Worm (Caenorhabditis elegans) whole organism, young adult: Measurements from ENCODE around the gene laf-1.
A peak's percentile ranks its signal among the peaks of the same experiment; 100 is the strongest.

Experiments
- B0019.2 ChIP-seq: fragments of 200-800 bp; sonication (Bioruptor generic); conservative IDR thresholded peaks from 2 replicates; pipeline ENCODE4 v1.3.6; 2022; ENCODE audit warnings: missing genetic modification reagents, missing genetic modification characterization, missing compliant biosample characterization
- B0336.3 ChIP-seq: fragments of 200-800 bp; sonication (Bioruptor generic); IDR thresholded peaks from 2 replicates; pipeline ENCODE4 v1.3.6; 2022; ENCODE audit warnings: missing genetic modification characterization, missing compliant biosample characterization
- F22D6.2 ChIP-seq: sonication (generic microtip); optimal IDR thresholded peaks from 2 replicates; lab custom pipeline; 2016; ENCODE audit warnings: mild to moderate bottlenecking, missing genetic modification characterization, missing compliant biosample characterization
- F33H1.4 ChIP-seq: fragments of 200-800 bp; sonication (Bioruptor generic); IDR thresholded peaks from 2 replicates; pipeline ENCODE4 v1.3.6; 2022; ENCODE audit warnings: missing genetic modification reagents, missing genetic modification characterization, missing compliant biosample characterization
- F39B2.1 ChIP-seq: fragments of 200-800 bp; sonication (Bioruptor generic); IDR thresholded peaks from 2 replicates; pipeline ENCODE4 v1.3.6; 2022; ENCODE audit warnings: missing genetic modification reagents, missing genetic modification characterization, missing compliant biosample characterization
- F55B11.4 ChIP-seq: sonication (generic microtip); optimal IDR thresholded peaks from 2 replicates; lab custom pipeline; 2016; ENCODE audit warnings: missing compliant biosample characterization, missing genetic modification characterization, borderline replicate concordance; ENCODE audit not compliant: insufficient read depth
- K12H6.12 ChIP-seq: fragments of 200-800 bp; sonication (Bioruptor generic); optimal IDR thresholded peaks from 2 replicates; lab custom pipeline; 2018; ENCODE audit warnings: mild to moderate bottlenecking, missing genetic modification characterization, missing compliant biosample characterization
- T26A5.8 ChIP-seq: sonication (generic microtip); optimal IDR thresholded peaks from 2 replicates; lab custom pipeline; 2016; ENCODE audit warnings: missing genetic modification characterization, missing compliant biosample characterization
- Y53G8AR.9 ChIP-seq: fragments of 200-800 bp; sonication (Bioruptor generic); conservative IDR thresholded peaks from 2 replicates; pipeline ENCODE4 v1.3.6; 2022; ENCODE audit warnings: missing genetic modification reagents, missing genetic modification characterization, missing compliant biosample characterization
- Y67H2A.10 ChIP-seq: fragments of 200-800 bp; sonication (Bioruptor generic); conservative IDR thresholded peaks from 2 replicates; pipeline ENCODE4 v1.3.6; 2022; ENCODE audit warnings: missing genetic modification reagents, missing genetic modification characterization, missing compliant biosample characterization
- ama-1 ChIP-seq, 3 experiments: fragments of 150-350 bp in 1 of 3; sonication (generic microtip) in 2 of 3; optimal IDR thresholded peaks; 2 replicates each; lab custom pipeline; 2014 to 2018; ENCODE audit warnings: missing biosample characterization in 2 of 3, missing genetic modification characterization in 2 of 3, missing genetic modification reagents in 2 of 3
- aptf-3 ChIP-seq: fragments of 200-800 bp; sonication (Bioruptor generic); IDR thresholded peaks from 2 replicates; pipeline ENCODE4 v1.3.6; 2022; ENCODE audit warnings: missing genetic modification characterization, missing compliant biosample characterization
- athp-1 ChIP-seq: sonication (generic microtip); optimal IDR thresholded peaks from 2 replicates; lab custom pipeline; 2017; ENCODE audit warnings: mild to moderate bottlenecking, missing genetic modification characterization, missing compliant biosample characterization
- ceh-79 ChIP-seq: sonication (generic microtip); optimal IDR thresholded peaks from 2 replicates; lab custom pipeline; 2017; ENCODE audit warnings: mild to moderate bottlenecking, missing genetic modification characterization, missing compliant biosample characterization
- ceh-91 ChIP-seq: fragments of 200-800 bp; sonication (Bioruptor generic); IDR thresholded peaks from 2 replicates; pipeline ENCODE4 v1.3.6; 2022; ENCODE audit warnings: missing genetic modification reagents, missing genetic modification characterization, missing compliant biosample characterization
- dpff-1 ChIP-seq: sonication (generic microtip); optimal IDR thresholded peaks from 2 replicates; lab custom pipeline; 2017; ENCODE audit warnings: mild to moderate bottlenecking, missing genetic modification characterization, missing compliant biosample characterization
- dpl-1 ChIP-seq: fragments of 150-350 bp; optimal IDR thresholded peaks from 2 replicates; lab custom pipeline; 2014; ENCODE audit warnings: missing biosample characterization, missing genetic modification reagents, missing genetic modification characterization
- ets-4 ChIP-seq: fragments of 200-800 bp; sonication (Bioruptor generic); optimal IDR thresholded peaks from 2 replicates; lab custom pipeline; 2018; ENCODE audit warnings: mild to moderate bottlenecking, missing genetic modification characterization, missing compliant biosample characterization
- hlh-12 ChIP-seq: sonication (generic microtip); optimal IDR thresholded peaks from 2 replicates; lab custom pipeline; 2016; ENCODE audit warnings: missing genetic modification characterization, missing compliant biosample characterization
- hmg-1.2 ChIP-seq: fragments of 200-800 bp; sonication (Bioruptor generic); IDR thresholded peaks from 2 replicates; pipeline ENCODE4 v1.3.6; 2022; ENCODE audit warnings: missing genetic modification reagents, missing genetic modification characterization, missing compliant biosample characterization
- hrde-1 ChIP-seq: sonication (generic microtip); optimal IDR thresholded peaks from 2 replicates; lab custom pipeline; 2016; ENCODE audit warnings: missing genetic modification characterization, mild to moderate bottlenecking, missing compliant biosample characterization, moderate library complexity, missing genotype, missing genetic modification reagents, borderline replicate concordance
- hsf-1 ChIP-seq: fragments of 200-800 bp; sonication (Bioruptor generic); IDR thresholded peaks from 2 replicates; pipeline ENCODE4 v1.3.6; 2022; ENCODE audit warnings: missing genetic modification reagents, missing genetic modification characterization, missing compliant biosample characterization
- let-526 ChIP-seq: fragments of 200-800 bp; sonication (Bioruptor generic); IDR thresholded peaks from 2 replicates; pipeline ENCODE4 v1.3.6; 2022; ENCODE audit warnings: missing genetic modification reagents, missing genetic modification characterization, missing compliant biosample characterization
- lin-54 ChIP-seq: fragments of 200-800 bp; sonication (Bioruptor generic); optimal IDR thresholded peaks from 2 replicates; lab custom pipeline; 2018; ENCODE audit warnings: mild to moderate bottlenecking, missing genetic modification characterization, missing compliant biosample characterization
- lsl-1 ChIP-seq: fragments of 200-800 bp; sonication (Bioruptor generic); optimal IDR thresholded peaks from 2 replicates; lab custom pipeline; 2018; ENCODE audit warnings: mild to moderate bottlenecking, missing genetic modification characterization, moderate library complexity, missing compliant biosample characterization
- madf-6 ChIP-seq: fragments of 200-800 bp; sonication (Bioruptor generic); IDR thresholded peaks from 2 replicates; pipeline ENCODE4 v1.3.6; 2022; ENCODE audit warnings: missing genetic modification reagents, missing genetic modification characterization, missing compliant biosample characterization
- madf-8 ChIP-seq: fragments of 200-800 bp; sonication (Bioruptor generic); conservative IDR thresholded peaks from 2 replicates; pipeline ENCODE4 v1.3.6; 2022; ENCODE audit warnings: missing genetic modification reagents, missing genetic modification characterization, missing compliant biosample characterization
- mxl-1 ChIP-seq: sonication (generic microtip); optimal IDR thresholded peaks from 2 replicates; lab custom pipeline; 2016; ENCODE audit warnings: missing genetic modification characterization, missing compliant biosample characterization
- nfya-1 ChIP-seq: sonication (generic microtip); optimal IDR thresholded peaks from 2 replicates; lab custom pipeline; 2017; ENCODE audit warnings: antibody characterized with exemption, missing compliant biosample characterization, missing genetic modification characterization, borderline replicate concordance; ENCODE audit not compliant: insufficient read depth
- nfyb-1 ChIP-seq: fragments of 200-800 bp; sonication (Bioruptor generic); IDR thresholded peaks from 2 replicates; pipeline ENCODE4 v1.3.6; 2022; ENCODE audit warnings: missing genetic modification reagents, missing genetic modification characterization, missing compliant biosample characterization
- nhr-80 ChIP-seq: sonication (generic microtip); optimal IDR thresholded peaks from 2 replicates; lab custom pipeline; 2016; ENCODE audit warnings: missing genetic modification characterization, missing compliant biosample characterization
- snpc-3.4 ChIP-seq: sonication (generic microtip); optimal IDR thresholded peaks from 2 replicates; lab custom pipeline; 2017; ENCODE audit warnings: missing genetic modification characterization, mild to moderate bottlenecking, missing compliant biosample characterization, antibody characterized with exemption, moderate library complexity, missing genotype, missing genetic modification reagents
- snpc-4 ChIP-seq, 5 experiments: fragments of 150-350 bp in 1 of 5; sonication (generic microtip) in 4 of 5; optimal IDR thresholded peaks; 2 replicates each; lab custom pipeline; 2014 to 2018; ENCODE audit warnings: missing genetic modification characterization in 5 of 5, missing biosample characterization in 3 of 5, antibody characterized with exemption in 2 of 5, mild to moderate bottlenecking in 2 of 5, missing compliant biosample characterization in 2 of 5, missing genotype in 2 of 5, moderate library complexity in 2 of 5, missing genetic modification reagents in 1 of 5
- somi-1 ChIP-seq: fragments of 200-800 bp; sonication (Bioruptor generic); optimal IDR thresholded peaks from 2 replicates; lab custom pipeline; 2018; ENCODE audit warnings: mild to moderate bottlenecking, missing genetic modification characterization, missing compliant biosample characterization
- tbp1 ChIP-seq: fragments of 200-800 bp; sonication (Bioruptor generic); optimal IDR thresholded peaks from 2 replicates; lab custom pipeline; 2018; ENCODE audit warnings: mild to moderate bottlenecking, missing genetic modification characterization, missing compliant biosample characterization
- tlf-1 ChIP-seq: fragments of 200-800 bp; sonication (Bioruptor generic); optimal IDR thresholded peaks from 2 replicates; lab custom pipeline; 2018; ENCODE audit warnings: mild to moderate bottlenecking, missing genetic modification characterization, missing compliant biosample characterization
- unc-130 ChIP-seq: sonication (generic microtip); optimal IDR thresholded peaks from 2 replicates; lab custom pipeline; 2016; ENCODE audit warnings: missing genetic modification reagents, missing genetic modification characterization, missing compliant biosample characterization
- xnd-1 ChIP-seq: sonication (generic microtip); optimal IDR thresholded peaks from 2 replicates; lab custom pipeline; 2016; ENCODE audit warnings: missing genotype, missing genetic modification reagents, missing genetic modification characterization, missing compliant biosample characterization
- zfh-2 ChIP-seq: fragments of 200-800 bp; sonication (Bioruptor generic); conservative IDR thresholded peaks from 2 replicates; pipeline ENCODE4 v1.3.6; 2022; ENCODE audit warnings: missing genetic modification reagents, missing genetic modification characterization, missing compliant biosample characterization
- ztf-18 ChIP-seq: sonication (generic microtip); optimal IDR thresholded peaks from 2 replicates; lab custom pipeline; 2016; ENCODE audit warnings: missing genotype, mild to moderate bottlenecking, missing genetic modification characterization, missing compliant biosample characterization
- ztf-22 ChIP-seq: fragments of 200-800 bp; sonication (Bioruptor generic); optimal IDR thresholded peaks from 2 replicates; lab custom pipeline; 2018; ENCODE audit warnings: mild to moderate bottlenecking, missing genetic modification characterization, moderate library complexity, missing compliant biosample characterization
- ztf-6 ChIP-seq: fragments of 200-800 bp; sonication (Bioruptor generic); IDR thresholded peaks from 2 replicates; pipeline ENCODE4 v1.3.6; 2022; ENCODE audit warnings: missing genetic modification reagents, missing genetic modification characterization, missing compliant biosample characterization

The laf-1 gene

ce11 chrIII:2795442-2796023 lies 16.7 kb upstream of the laf-1 start (continued):
- TF ChIP-seq B0336.3 = peak; percentile 40; the same call in 1 of the 2 replicates
- TF ChIP-seq hmg-1.2 = peak; percentile 76

ce11 chrIII:2794057-2794456 lies 15.2 kb upstream of the laf-1 start:
- no peak for TF ChIP-seq madf-8 (GFP tag; lab: Robert Waterston, UW)
- TF ChIP-seq madf-6 = no peak
- 0 out of 2 replicates have a peak, but pooled peaks have one; percentile 13 for TF ChIP-seq nfyb-1 (GFP tag; lab: Robert Waterston, UW)
- TF ChIP-seq tlf-1 (GFP tag; lab: Kevin White, UChicago) = no peak
- TF ChIP-seq T26A5.8 (tag; lab: Kevin White, UChicago) = no peak
- TF ChIP-seq zfh-2 (GFP tag; lab: Robert Waterston, UW) = 0 out of 2 replicates have a peak, but pooled peaks have one; percentile 9
- TF ChIP-seq F22D6.2 = no peak
- no peak for TF ChIP-seq K12H6.12

- TF ChIP-seq madf-6 (peak; percentile 51; the same call in 1 of the 2 replicates), lsl-1 (GFP tag; lab: Kevin White, UChicago) (peak; percentile 58), dpl-1 (GFP tag; lab: Kevin White, UChicago) (no peak), tbp1 (peak; percentile 15), unc-130 (peak; percentile 2), hrde-1 (peak; percentile 46), snpc-3.4 (tag; lab: Kevin White, UChicago) (peak; percentile 8), ceh-79 (tag; lab: Kevin White, UChicago) (no peak), xnd-1 (tag; lab: Kevin White, UChicago) (peak; percentile 29), Y53G8AR.9 (GFP tag; lab: Robert Waterston, UW) (no peak), F33H1.4 (peak; percentile 48; the same call in 1 of the 2 replicates), lin-54 (peak; percentile 24)
These were observed 9.2 kb upstream of the laf-1 start, which contains the start of gene tbcc-1 for ce11 chrIII:2787979-2788491. TSS of gene tbcc-1 (plus strand) at chrIII:2788441.

ce11 chrIII:2786740-2787139 lies 7.9 kb upstream of the laf-1 start, which contains the start of gene nduc-2:
TSS of gene nduc-2 (plus strand) at chrIII:2786852.
- TF ChIP-seq dpff-1 (tag; lab: Kevin White, UChicago) = no peak
- TF ChIP-seq ama-1 (optimal IDR thresholded peaks at IDR 0.05; lab: Kevin White, UChicago) = peak; percentile 26
- no peak for TF ChIP-seq ama-1 (GFP tag; optimal IDR thresholded peaks at IDR 0.05; lab: Kevin White, UChicago)
- TF ChIP-seq mxl-1 (tag; lab: Kevin White, UChicago) = no peak
- TF ChIP-seq ztf-22 (GFP tag; lab: Kevin White, UChicago) = no peak
- TF ChIP-seq hlh-12 (tag; lab: Kevin White, UChicago) = no peak
- TF ChIP-seq let-526 (GFP tag; lab: Robert Waterston, UW) = no peak
- TF ChIP-seq somi-1 (GFP tag; lab: Kevin White, UChicago) = no peak
- no peak for TF ChIP-seq nhr-80
- no peak for TF ChIP-seq ztf-6
- no peak for TF ChIP-seq ztf-18 (tag; lab: Kevin White, UChicago)
- TF ChIP-seq ets-4 (GFP tag; lab: Kevin White, UChicago) = no peak
- 0 out of 2 replicates have a peak, but pooled peaks have one; percentile 37 for TF ChIP-seq Y53G8AR.9 (GFP tag; lab: Robert Waterston, UW)
- peak; percentile 60; the same call in 1 of the 2 replicates for TF ChIP-seq hsf-1 (GFP tag; lab: Robert Waterston, UW)
- TF ChIP-seq unc-130 = no peak
- TF ChIP-seq snpc-4 (GFP tag; optimal IDR thresholded peaks at IDR 0.05; lab: Kevin White, UChicago) = no peak
- peak in 1 of 4 experiments; percentile 3 for TF ChIP-seq snpc-4 (tag; optimal IDR thresholded peaks at IDR 0.05; lab: Kevin White, UChicago)
- no peak for TF ChIP-seq F55B11.4 (tag; lab: Kevin White, UChicago)
- TF ChIP-seq ceh-91 (GFP tag; lab: Robert Waterston, UW) = no peak
- no peak for TF ChIP-seq B0019.2
- TF ChIP-seq madf-6 = peak; percentile 62
- no peak for TF ChIP-seq aptf-3 (GFP tag; lab: Robert Waterston, UW)
- TF ChIP-seq Y67H2A.10 (GFP tag; lab: Robert Waterston, UW) = no peak
- TF ChIP-seq nfya-1 = no peak
- TF ChIP-seq F39B2.1 (GFP tag; lab: Robert Waterston, UW) = no peak
- TF ChIP-seq athp-1 (tag; lab: Kevin White, UChicago) = no peak
- no peak for TF ChIP-seq lin-54
